Fruit fly (Drosophila melanogaster) whole organism, prepupa: ENCODE results near the gene CG31100.

Experiments
- CG10631 ChIP-seq: fragments of 200-800 bp; sonication (Bioruptor generic); optimal IDR thresholded peaks from 2 replicates; lab custom pipeline; 2016; ENCODE audit warnings: missing biosample characterization, missing genetic modification characterization
- CG16779 ChIP-seq: fragments of 200-800 bp; sonication (Bioruptor generic); optimal IDR thresholded peaks from 3 replicates; lab custom pipeline; 2017; ENCODE audit warnings: missing biosample characterization, mild to moderate bottlenecking, missing genetic modification characterization
- CG4318 ChIP-seq: fragments of 200-800 bp; sonication (Bioruptor generic); optimal IDR thresholded peaks from 3 replicates; lab custom pipeline; 2017; ENCODE audit warnings: missing biosample characterization, mild to moderate bottlenecking, missing genetic modification characterization
- CG6854 ChIP-seq: fragments of 200-800 bp; sonication (Bioruptor generic); optimal IDR thresholded peaks from 2 replicates; lab custom pipeline; 2017; ENCODE audit warnings: missing biosample characterization, mild to moderate bottlenecking, missing genetic modification characterization
- Ets21C ChIP-seq: fragments of 200-800 bp; sonication (Bioruptor generic); optimal IDR thresholded peaks from 3 replicates; lab custom pipeline; 2016; ENCODE audit warnings: missing biosample characterization, missing genetic modification characterization
- OdsH ChIP-seq: fragments of 200-800 bp; sonication (Bioruptor generic); optimal IDR thresholded peaks from 3 replicates; lab custom pipeline; 2016; ENCODE audit warnings: missing biosample characterization, missing genetic modification characterization
- acj6 ChIP-seq: fragments of 200-800 bp; sonication (Bioruptor generic); optimal IDR thresholded peaks from 3 replicates; lab custom pipeline; 2016; ENCODE audit warnings: missing biosample characterization, missing genetic modification characterization
- eg ChIP-seq: fragments of 200-800 bp; sonication (Bioruptor generic); IDR thresholded peaks from 3 replicates; pipeline ENCODE4 v1.3.6; 2022; ENCODE audit warnings: missing biosample characterization, missing genetic modification characterization
- pdm3 ChIP-seq: fragments of 200-800 bp; sonication (Bioruptor generic); optimal IDR thresholded peaks from 3 replicates; lab custom pipeline; 2016; ENCODE audit warnings: missing biosample characterization, missing genetic modification characterization

DNA sequence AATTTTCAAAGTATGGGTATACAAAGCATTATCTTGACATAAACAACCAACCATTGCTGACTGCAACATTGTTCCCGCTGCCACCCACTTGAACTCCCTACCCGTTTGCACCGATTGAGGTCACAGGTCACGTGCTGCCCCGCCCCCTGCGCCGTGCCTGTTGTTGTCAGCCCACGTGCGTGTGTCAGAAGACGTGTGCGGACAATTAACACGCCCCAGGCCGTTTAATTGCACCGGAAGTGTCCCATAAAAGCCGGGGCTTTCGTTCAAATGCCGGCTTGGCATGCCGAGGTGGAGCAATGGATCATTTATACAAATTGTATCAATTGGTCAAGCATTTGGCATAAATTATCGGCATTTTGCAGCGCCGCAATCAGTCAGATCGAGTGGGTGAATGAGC lies 23.6 kb upstream of the CG31100 start:
- TF ChIP-seq OdsH (no peak), CG16779 (tag; lab: Kevin White, UChicago) (no peak), CG4318 (GFP tag; lab: Kevin White, UChicago) (no peak), acj6 (GFP tag; lab: Kevin White, UChicago) (no peak), pdm3 (GFP tag; lab: Kevin White, UChicago) (no peak), Ets21C (GFP tag; lab: Kevin White, UChicago) (no peak), CG10631 (no peak), CG6854 (no peak), eg (GFP tag; lab: Robert Waterston, UW) (no peak)
